Worm (Caenorhabditis elegans) whole organism, young adult: ENCODE data around the gene cki-2.

ENCODE experiments used
- ceh-79 ChIP-seq: sonication (generic microtip); optimal IDR thresholded peaks from 2 replicates; lab custom pipeline; 2017; ENCODE audit warnings: mild to moderate bottlenecking, missing genetic modification characterization, missing compliant biosample characterization
- him-1 ChIP-seq: sonication (generic microtip); optimal IDR thresholded peaks from 2 replicates; lab custom pipeline; 2016; ENCODE audit warnings: missing genotype, missing genetic modification reagents, missing genetic modification characterization, missing compliant biosample characterization

ce11 chrII:7790324-7790898 lies 25.9 kb upstream of the cki-2 start, which contains the start of gene srlf-1:
- TF ChIP-seq ceh-79, result no peak
- no peak for TF ChIP-seq him-1 (tag; lab: Kevin White, UChicago)
